Fruit fly (Drosophila melanogaster): ENCODE measurements around the gene Sec16.

Sec16 gene

dm6 chrX:12658999-12659560, 63.2 kb downstream of the Sec16 start, which contains the start of gene Tis11:
Gene Tis11 (plus strand): TSS chrX:12659415.
- TF ChIP-seq ttk (optimal IDR thresholded peaks at IDR 0.05) (no peak), Myc (optimal IDR thresholded peaks at IDR 0.05) (no peak), Sin3A (optimal IDR thresholded peaks at IDR 0.05) (no peak), psq (optimal IDR thresholded peaks at IDR 0.05) (no peak), h (optimal IDR thresholded peaks at IDR 0.05) (no peak), insv (optimal IDR thresholded peaks at IDR 0.05) (no peak)
